Worm (Caenorhabditis elegans) whole organism, young adult: Measurements from ENCODE around the gene srw-24.

Experiments used
- B0261.1 ChIP-seq: sonication (generic microtip); optimal IDR thresholded peaks from 2 replicates; lab custom pipeline; 2016; ENCODE audit warnings: mild to moderate bottlenecking, missing genetic modification characterization, moderate library complexity, missing compliant biosample characterization
- C17E4.6 ChIP-seq: fragments of 200-800 bp; sonication (Bioruptor generic); IDR thresholded peaks from 2 replicates; pipeline ENCODE4 v1.3.6; 2022; ENCODE audit warnings: missing genetic modification reagents, missing genetic modification characterization, missing compliant biosample characterization
- F23B12.7 ChIP-seq: sonication (generic microtip); optimal IDR thresholded peaks from 2 replicates; lab custom pipeline; 2017; ENCODE audit warnings: missing genetic modification characterization, mild to moderate bottlenecking, missing compliant biosample characterization, antibody characterized with exemption, moderate library complexity; ENCODE audit not compliant: insufficient read depth
- F39B2.1 ChIP-seq: fragments of 200-800 bp; sonication (Bioruptor generic); IDR thresholded peaks from 2 replicates; pipeline ENCODE4 v1.3.6; 2022; ENCODE audit warnings: missing genetic modification reagents, missing genetic modification characterization, missing compliant biosample characterization
- F49E8.2 ChIP-seq: sonication (generic microtip); optimal IDR thresholded peaks from 3 replicates; lab custom pipeline; 2017; ENCODE audit warnings: missing genetic modification characterization, mild to moderate bottlenecking, missing compliant biosample characterization, antibody characterized with exemption, moderate library complexity; ENCODE audit not compliant: insufficient read depth
- F52B5.7 ChIP-seq: sonication (generic microtip); optimal IDR thresholded peaks from 2 replicates; lab custom pipeline; 2016; ENCODE audit warnings: mild to moderate bottlenecking, missing genetic modification characterization, missing compliant biosample characterization
- K12H6.12 ChIP-seq: fragments of 200-800 bp; sonication (Bioruptor generic); optimal IDR thresholded peaks from 2 replicates; lab custom pipeline; 2018; ENCODE audit warnings: mild to moderate bottlenecking, missing genetic modification characterization, missing compliant biosample characterization
- T07F8.4 ChIP-seq: sonication (generic microtip); optimal IDR thresholded peaks from 2 replicates; lab custom pipeline; 2016; ENCODE audit warnings: mild to moderate bottlenecking, missing genetic modification characterization, moderate library complexity, missing compliant biosample characterization
- Y53F4B.3 ChIP-seq: fragments of 200-800 bp; sonication (Bioruptor generic); IDR thresholded peaks from 2 replicates; pipeline ENCODE4 v1.3.6; 2022; ENCODE audit warnings: missing genetic modification reagents, missing genetic modification characterization, missing compliant biosample characterization
- Y67H2A.10 ChIP-seq: fragments of 200-800 bp; sonication (Bioruptor generic); conservative IDR thresholded peaks from 2 replicates; pipeline ENCODE4 v1.3.6; 2022; ENCODE audit warnings: missing genetic modification reagents, missing genetic modification characterization, missing compliant biosample characterization
- atf-7 ChIP-seq: sonication (generic microtip); optimal IDR thresholded peaks from 2 replicates; lab custom pipeline; 2017; ENCODE audit warnings: mild to moderate bottlenecking, missing genetic modification characterization, missing compliant biosample characterization
- athp-1 ChIP-seq: sonication (generic microtip); optimal IDR thresholded peaks from 2 replicates; lab custom pipeline; 2017; ENCODE audit warnings: mild to moderate bottlenecking, missing genetic modification characterization, missing compliant biosample characterization
- attf-5 ChIP-seq: fragments of 200-800 bp; sonication (Bioruptor generic); optimal IDR thresholded peaks from 2 replicates; lab custom pipeline; 2018; ENCODE audit warnings: mild to moderate bottlenecking, missing genetic modification characterization, missing compliant biosample characterization
- bed-1 ChIP-seq: fragments of 200-800 bp; sonication (Bioruptor generic); IDR thresholded peaks from 2 replicates; pipeline ENCODE4 v1.3.6; 2022; ENCODE audit warnings: missing genetic modification reagents, missing genetic modification characterization, missing compliant biosample characterization
- ccch-3 ChIP-seq: fragments of 200-800 bp; sonication (Bioruptor generic); optimal IDR thresholded peaks from 2 replicates; lab custom pipeline; 2018; ENCODE audit warnings: mild to moderate bottlenecking, missing genetic modification characterization, missing compliant biosample characterization
- ceh-40 ChIP-seq: fragments of 200-800 bp; sonication (Bioruptor generic); IDR thresholded peaks from 2 replicates; pipeline ENCODE4 v1.3.6; 2022; ENCODE audit warnings: missing genetic modification characterization, missing compliant biosample characterization
- ceh-58 ChIP-seq: fragments of 200-800 bp; sonication (Bioruptor generic); IDR thresholded peaks from 2 replicates; pipeline ENCODE4 v1.3.6; 2022; ENCODE audit warnings: missing genetic modification characterization, missing compliant biosample characterization
- chd-7 ChIP-seq: sonication (generic microtip); optimal IDR thresholded peaks from 2 replicates; lab custom pipeline; 2016; ENCODE audit warnings: mild to moderate bottlenecking, missing genetic modification characterization, moderate library complexity, missing compliant biosample characterization
- die-1 ChIP-seq: sonication (generic microtip); optimal IDR thresholded peaks from 2 replicates; lab custom pipeline; 2016; ENCODE audit warnings: missing genotype, mild to moderate bottlenecking, missing genetic modification characterization, missing compliant biosample characterization
- dpff-1 ChIP-seq: sonication (generic microtip); optimal IDR thresholded peaks from 2 replicates; lab custom pipeline; 2017; ENCODE audit warnings: mild to moderate bottlenecking, missing genetic modification characterization, missing compliant biosample characterization
- dpl-1 ChIP-seq: fragments of 150-350 bp; optimal IDR thresholded peaks from 2 replicates; lab custom pipeline; 2014; ENCODE audit warnings: missing biosample characterization, missing genetic modification reagents, missing genetic modification characterization
- efl-1 ChIP-seq: fragments of 150-350 bp; optimal IDR thresholded peaks from 2 replicates; lab custom pipeline; 2014; ENCODE audit warnings: missing biosample characterization, missing genetic modification reagents, missing genetic modification characterization
- egrh-3 ChIP-seq: fragments of 200-800 bp; sonication (Bioruptor generic); IDR thresholded peaks from 2 replicates; pipeline ENCODE4 v1.3.6; 2022; ENCODE audit warnings: missing genetic modification reagents, missing genetic modification characterization, missing compliant biosample characterization
- fkh-3 ChIP-seq: sonication (generic microtip); optimal IDR thresholded peaks from 2 replicates; lab custom pipeline; 2016; ENCODE audit warnings: mild to moderate bottlenecking, missing genetic modification characterization, missing compliant biosample characterization
- him-1 ChIP-seq: sonication (generic microtip); optimal IDR thresholded peaks from 2 replicates; lab custom pipeline; 2016; ENCODE audit warnings: missing genotype, missing genetic modification reagents, missing genetic modification characterization, missing compliant biosample characterization
- hlh-12 ChIP-seq: sonication (generic microtip); optimal IDR thresholded peaks from 2 replicates; lab custom pipeline; 2016; ENCODE audit warnings: missing genetic modification characterization, missing compliant biosample characterization
- hlh-26 ChIP-seq: fragments of 200-800 bp; sonication (Bioruptor generic); conservative IDR thresholded peaks from 2 replicates; pipeline ENCODE4 v1.3.6; 2022; ENCODE audit warnings: missing genetic modification reagents, missing genetic modification characterization, missing compliant biosample characterization
- let-607 ChIP-seq, 2 experiments: fragments of 200-800 bp in 1 of 2; sonication (Bioruptor generic) in 1 of 2; sonication (generic microtip) in 1 of 2; optimal IDR thresholded peaks; 2 replicates each; lab custom pipeline; 2016 to 2018; ENCODE audit warnings: mild to moderate bottlenecking in 2 of 2, missing compliant biosample characterization in 2 of 2, missing genetic modification characterization in 2 of 2, moderate library complexity in 2 of 2, missing genotype in 1 of 2
- lin-35 ChIP-seq, 3 experiments: fragments of 150-350 bp in 2 of 3; sonication (generic microtip) in 1 of 3; optimal IDR thresholded peaks; 2 replicates each; lab custom pipeline; 2014 to 2018; ENCODE audit warnings: missing biosample characterization in 3 of 3, missing genetic modification characterization in 3 of 3, missing genetic modification reagents in 3 of 3
- lin-54 ChIP-seq: fragments of 200-800 bp; sonication (Bioruptor generic); optimal IDR thresholded peaks from 2 replicates; lab custom pipeline; 2018; ENCODE audit warnings: mild to moderate bottlenecking, missing genetic modification characterization, missing compliant biosample characterization
- madf-10 ChIP-seq: sonication (generic microtip); optimal IDR thresholded peaks from 2 replicates; lab custom pipeline; 2016; ENCODE audit warnings: mild to moderate bottlenecking, missing genetic modification characterization, missing compliant biosample characterization
- mxl-1 ChIP-seq: sonication (generic microtip); optimal IDR thresholded peaks from 2 replicates; lab custom pipeline; 2016; ENCODE audit warnings: missing genetic modification characterization, missing compliant biosample characterization
- nhr-179 ChIP-seq: sonication (generic microtip); optimal IDR thresholded peaks from 2 replicates; lab custom pipeline; 2016; ENCODE audit warnings: mild to moderate bottlenecking, missing genetic modification characterization, missing compliant biosample characterization
- nhr-90 ChIP-seq: sonication (generic microtip); optimal IDR thresholded peaks from 2 replicates; lab custom pipeline; 2016; ENCODE audit warnings: missing genotype, mild to moderate bottlenecking, missing genetic modification characterization, missing compliant biosample characterization
- pbrm-1 ChIP-seq: fragments of 200-800 bp; sonication (Bioruptor generic); IDR thresholded peaks from 2 replicates; pipeline ENCODE4 v1.3.6; 2022; ENCODE audit warnings: missing genetic modification reagents, missing genetic modification characterization, missing compliant biosample characterization
- rec-8 ChIP-seq, 2 experiments: sonication (generic microtip); optimal IDR thresholded peaks; 2 replicates each; lab custom pipeline; 2016; ENCODE audit warnings: mild to moderate bottlenecking in 2 of 2, missing genetic modification characterization in 2 of 2, missing genetic modification reagents in 2 of 2, missing genotype in 2 of 2, missing biosample characterization in 1 of 2, missing compliant biosample characterization in 1 of 2, moderate library complexity in 1 of 2
- snpc-1.1 ChIP-seq: sonication (generic microtip); optimal IDR thresholded peaks from 2 replicates; lab custom pipeline; 2017; ENCODE audit warnings: missing genetic modification characterization, mild to moderate bottlenecking, missing compliant biosample characterization, antibody characterized with exemption, moderate library complexity, missing genotype, missing genetic modification reagents; ENCODE audit not compliant: insufficient read depth
- snpc-3.4 ChIP-seq: sonication (generic microtip); optimal IDR thresholded peaks from 2 replicates; lab custom pipeline; 2017; ENCODE audit warnings: missing genetic modification characterization, mild to moderate bottlenecking, missing compliant biosample characterization, antibody characterized with exemption, moderate library complexity, missing genotype, missing genetic modification reagents
- snpc-4 ChIP-seq, 5 experiments: fragments of 150-350 bp in 1 of 5; sonication (generic microtip) in 4 of 5; optimal IDR thresholded peaks; 2 replicates each; lab custom pipeline; 2014 to 2018; ENCODE audit warnings: missing genetic modification characterization in 5 of 5, missing biosample characterization in 3 of 5, antibody characterized with exemption in 2 of 5, mild to moderate bottlenecking in 2 of 5, missing compliant biosample characterization in 2 of 5, missing genotype in 2 of 5, moderate library complexity in 2 of 5, missing genetic modification reagents in 1 of 5
- tbp1 ChIP-seq: fragments of 200-800 bp; sonication (Bioruptor generic); optimal IDR thresholded peaks from 2 replicates; lab custom pipeline; 2018; ENCODE audit warnings: mild to moderate bottlenecking, missing genetic modification characterization, missing compliant biosample characterization
- tlf-1 ChIP-seq: fragments of 200-800 bp; sonication (Bioruptor generic); optimal IDR thresholded peaks from 2 replicates; lab custom pipeline; 2018; ENCODE audit warnings: mild to moderate bottlenecking, missing genetic modification characterization, missing compliant biosample characterization
- xnd-1 ChIP-seq: sonication (generic microtip); optimal IDR thresholded peaks from 2 replicates; lab custom pipeline; 2016; ENCODE audit warnings: missing genotype, missing genetic modification reagents, missing genetic modification characterization, missing compliant biosample characterization
- zim-3 ChIP-seq: sonication (generic microtip); optimal IDR thresholded peaks from 2 replicates; lab custom pipeline; 2017; ENCODE audit warnings: mild to moderate bottlenecking, missing genetic modification characterization, moderate library complexity, missing compliant biosample characterization
- ztf-26 ChIP-seq: sonication (generic microtip); optimal IDR thresholded peaks from 2 replicates; lab custom pipeline; 2017; ENCODE audit warnings: missing genetic modification characterization, missing compliant biosample characterization
- ztf-28 ChIP-seq: fragments of 200-800 bp; sonication (Bioruptor generic); IDR thresholded peaks from 2 replicates; pipeline ENCODE4 v1.3.6; 2022; ENCODE audit warnings: missing genetic modification reagents, missing genetic modification characterization, missing compliant biosample characterization

srw-24 gene

ce11 chrV:15184097-15185040, 39.4 kb upstream of the srw-24 start, which contains the start of gene Y75B12B.1 (continued):
- TF ChIP-seq C17E4.6 (GFP tag; lab: Robert Waterston, UW) (no peak), hlh-12 (tag; lab: Kevin White, UChicago) (no peak), madf-10 (no peak), athp-1 (tag; lab: Kevin White, UChicago) (peak; percentile 94), ccch-3 (GFP tag; lab: Kevin White, UChicago) (no peak), F23B12.7 (tag; lab: Kevin White, UChicago) (no peak), T07F8.4 (no peak), Y53F4B.3 (GFP tag; lab: Robert Waterston, UW) (no peak), dpff-1 (no peak), atf-7 (tag; lab: Kevin White, UChicago) (no peak), tbp1 (GFP tag; lab: Kevin White, UChicago) (peak; percentile 61), B0261.1 (tag; lab: Kevin White, UChicago) (peak; percentile 20), lin-54 (GFP tag; lab: Kevin White, UChicago) (peak; percentile 67), snpc-3.4 (peak; percentile 66), ceh-58 (GFP tag; lab: Robert Waterston, UW) (no peak), let-607 (tag; optimal IDR thresholded peaks at IDR 0.05; lab: Kevin White, UChicago) (no peak), fkh-3 (tag; lab: Kevin White, UChicago) (no peak), Y67H2A.10 (GFP tag; lab: Robert Waterston, UW) (no peak), F52B5.7 (tag; lab: Kevin White, UChicago) (no peak), egrh-3 (GFP tag; lab: Robert Waterston, UW) (no peak), mxl-1 (no peak), nhr-179 (tag; lab: Kevin White, UChicago) (no peak), pbrm-1 (GFP tag; lab: Robert Waterston, UW) (peak; percentile 69; the same call in 1 of the 2 replicates), bed-1 (GFP tag; lab: Robert Waterston, UW) (no peak), lin-35 (GFP tag; optimal IDR thresholded peaks at IDR 0.05; lab: Kevin White, UChicago) (peak in 2 of 3 experiments; percentile 37 to 39), attf-5 (GFP tag; lab: Kevin White, UChicago) (no peak), zim-3 (tag; lab: Kevin White, UChicago) (no peak), chd-7 (tag; lab: Kevin White, UChicago) (no peak), nhr-90 (tag; lab: Kevin White, UChicago) (no peak), ztf-28 (GFP tag; lab: Robert Waterston, UW) (0 out of 2 replicates have a peak, but pooled peaks have one; percentile 57), dpl-1 (GFP tag; lab: Kevin White, UChicago) (peak; percentile 67), K12H6.12 (tag; lab: Kevin White, UChicago) (no peak), snpc-1.1 (tag; lab: Kevin White, UChicago) (peak; percentile 33), him-1 (tag; lab: Kevin White, UChicago) (peak; percentile 85), tlf-1 (GFP tag; lab: Kevin White, UChicago) (peak; percentile 77), efl-1 (GFP tag; lab: Kevin White, UChicago) (peak; percentile 91), snpc-4 (GFP tag; optimal IDR thresholded peaks at IDR 0.05; lab: Kevin White, UChicago) (no peak), snpc-4 (tag; optimal IDR thresholded peaks at IDR 0.05; lab: Kevin White, UChicago) (peak in 1 of 4 experiments; percentile 25), hlh-26 (no peak), die-1 (tag; lab: Kevin White, UChicago) (no peak), ceh-40 (no peak), rec-8 (tag; optimal IDR thresholded peaks at IDR 0.05; lab: Kevin White, UChicago) (peak in 1 of 2 experiments; percentile 29), xnd-1 (tag; lab: Kevin White, UChicago) (peak; percentile 95), ztf-26 (tag; lab: Kevin White, UChicago) (no peak), F39B2.1 (GFP tag; lab: Robert Waterston, UW) (no peak), F49E8.2 (tag; lab: Kevin White, UChicago) (peak; percentile 71)
